Worm (Caenorhabditis elegans) whole organism, young adult: Measurements from ENCODE around the gene pvf-1.

Experiments
- B0261.1 ChIP-seq: sonication (generic microtip); optimal IDR thresholded peaks from 2 replicates; lab custom pipeline; 2016; ENCODE audit warnings: mild to moderate bottlenecking, missing genetic modification characterization, moderate library complexity, missing compliant biosample characterization
- B0336.3 ChIP-seq: fragments of 200-800 bp; sonication (Bioruptor generic); IDR thresholded peaks from 2 replicates; pipeline ENCODE4 v1.3.6; 2022; ENCODE audit warnings: missing genetic modification characterization, missing compliant biosample characterization
- C06A6.2 ChIP-seq: fragments of 200-800 bp; sonication (Bioruptor generic); conservative IDR thresholded peaks from 2 replicates; pipeline ENCODE4 v1.3.6; 2022; ENCODE audit warnings: missing genetic modification characterization, missing compliant biosample characterization
- F23B12.7 ChIP-seq: sonication (generic microtip); optimal IDR thresholded peaks from 2 replicates; lab custom pipeline; 2017; ENCODE audit warnings: missing genetic modification characterization, mild to moderate bottlenecking, missing compliant biosample characterization, antibody characterized with exemption, moderate library complexity; ENCODE audit not compliant: insufficient read depth
- F39B2.1 ChIP-seq: fragments of 200-800 bp; sonication (Bioruptor generic); IDR thresholded peaks from 2 replicates; pipeline ENCODE4 v1.3.6; 2022; ENCODE audit warnings: missing genetic modification reagents, missing genetic modification characterization, missing compliant biosample characterization
- Y53G8AR.9 ChIP-seq: fragments of 200-800 bp; sonication (Bioruptor generic); conservative IDR thresholded peaks from 2 replicates; pipeline ENCODE4 v1.3.6; 2022; ENCODE audit warnings: missing genetic modification reagents, missing genetic modification characterization, missing compliant biosample characterization
- Y79H2A.3 ChIP-seq: fragments of 200-800 bp; sonication (Bioruptor generic); conservative IDR thresholded peaks from 2 replicates; pipeline ENCODE4 v1.3.6; 2022; ENCODE audit warnings: missing genetic modification reagents, missing genetic modification characterization, missing compliant biosample characterization
- Y95B8A.8 ChIP-seq: fragments of 200-800 bp; sonication (Bioruptor generic); IDR thresholded peaks from 2 replicates; pipeline ENCODE4 v1.3.6; 2022; ENCODE audit warnings: missing genetic modification reagents, missing genetic modification characterization, missing compliant biosample characterization
- akir-1 ChIP-seq: fragments of 200-800 bp; sonication (Bioruptor generic); optimal IDR thresholded peaks from 2 replicates; lab custom pipeline; 2018; ENCODE audit warnings: mild to moderate bottlenecking, missing genetic modification characterization, moderate library complexity, missing compliant biosample characterization
- aptf-2 ChIP-seq: fragments of 200-800 bp; sonication (Bioruptor generic); conservative IDR thresholded peaks from 2 replicates; pipeline ENCODE4 v1.3.6; 2022; ENCODE audit warnings: missing genetic modification reagents, missing genetic modification characterization, missing compliant biosample characterization
- attf-3 ChIP-seq: fragments of 200-800 bp; sonication (Bioruptor generic); conservative IDR thresholded peaks from 2 replicates; pipeline ENCODE4 v1.3.6; 2022; ENCODE audit warnings: missing genetic modification reagents, missing genetic modification characterization, missing compliant biosample characterization
- attf-5 ChIP-seq: fragments of 200-800 bp; sonication (Bioruptor generic); optimal IDR thresholded peaks from 2 replicates; lab custom pipeline; 2018; ENCODE audit warnings: mild to moderate bottlenecking, missing genetic modification characterization, missing compliant biosample characterization
- cebp-1 ChIP-seq, 2 experiments: fragments of 200-800 bp in 1 of 2; sonication (Bioruptor generic) in 1 of 2; sonication (generic microtip) in 1 of 2; IDR thresholded peaks in 1 of 2; optimal IDR thresholded peaks in 1 of 2; 2 replicates each; pipeline versions ENCODE4 v1.3.6 to Lab custom; 2017 to 2022; ENCODE audit warnings: missing compliant biosample characterization in 2 of 2, missing genetic modification characterization in 2 of 2, mild to moderate bottlenecking in 1 of 2, missing genetic modification reagents in 1 of 2, moderate library complexity in 1 of 2
- ceh-100 ChIP-seq: fragments of 200-800 bp; sonication (Bioruptor generic); IDR thresholded peaks from 2 replicates; pipeline ENCODE4 v1.3.6; 2022; ENCODE audit warnings: missing genetic modification reagents, missing genetic modification characterization, missing compliant biosample characterization
- ceh-79 ChIP-seq: sonication (generic microtip); optimal IDR thresholded peaks from 2 replicates; lab custom pipeline; 2017; ENCODE audit warnings: mild to moderate bottlenecking, missing genetic modification characterization, missing compliant biosample characterization
- dox-1 ChIP-seq: fragments of 200-800 bp; sonication (Bioruptor generic); IDR thresholded peaks from 2 replicates; pipeline ENCODE4 v1.3.6; 2022; ENCODE audit warnings: missing genetic modification reagents, missing genetic modification characterization, missing compliant biosample characterization
- dpff-1 ChIP-seq: sonication (generic microtip); optimal IDR thresholded peaks from 2 replicates; lab custom pipeline; 2017; ENCODE audit warnings: mild to moderate bottlenecking, missing genetic modification characterization, missing compliant biosample characterization
- efl-1 ChIP-seq: fragments of 150-350 bp; optimal IDR thresholded peaks from 2 replicates; lab custom pipeline; 2014; ENCODE audit warnings: missing biosample characterization, missing genetic modification reagents, missing genetic modification characterization
- hlh-12 ChIP-seq: sonication (generic microtip); optimal IDR thresholded peaks from 2 replicates; lab custom pipeline; 2016; ENCODE audit warnings: missing genetic modification characterization, missing compliant biosample characterization
- hlh-26 ChIP-seq: fragments of 200-800 bp; sonication (Bioruptor generic); conservative IDR thresholded peaks from 2 replicates; pipeline ENCODE4 v1.3.6; 2022; ENCODE audit warnings: missing genetic modification reagents, missing genetic modification characterization, missing compliant biosample characterization
- lag-1 ChIP-seq: fragments of 200-800 bp; sonication (Bioruptor generic); IDR thresholded peaks from 2 replicates; pipeline ENCODE4 v1.3.6; 2022; ENCODE audit warnings: missing genetic modification reagents, missing genetic modification characterization, missing compliant biosample characterization
- lin-40 ChIP-seq: sonication (generic microtip); optimal IDR thresholded peaks from 2 replicates; lab custom pipeline; 2016; ENCODE audit warnings: missing genetic modification characterization, mild to moderate bottlenecking, missing compliant biosample characterization, missing genotype, missing genetic modification reagents
- lin-54 ChIP-seq: fragments of 200-800 bp; sonication (Bioruptor generic); optimal IDR thresholded peaks from 2 replicates; lab custom pipeline; 2018; ENCODE audit warnings: mild to moderate bottlenecking, missing genetic modification characterization, missing compliant biosample characterization
- lsl-1 ChIP-seq: fragments of 200-800 bp; sonication (Bioruptor generic); optimal IDR thresholded peaks from 2 replicates; lab custom pipeline; 2018; ENCODE audit warnings: mild to moderate bottlenecking, missing genetic modification characterization, moderate library complexity, missing compliant biosample characterization
- madf-6 ChIP-seq: fragments of 200-800 bp; sonication (Bioruptor generic); IDR thresholded peaks from 2 replicates; pipeline ENCODE4 v1.3.6; 2022; ENCODE audit warnings: missing genetic modification reagents, missing genetic modification characterization, missing compliant biosample characterization
- mcd-1 ChIP-seq: fragments of 200-800 bp; sonication (Bioruptor generic); IDR thresholded peaks from 2 replicates; pipeline ENCODE4 v1.3.6; 2022; ENCODE audit warnings: missing genetic modification reagents, missing genetic modification characterization, missing compliant biosample characterization
- mel-28 ChIP-seq: sonication (generic microtip); optimal IDR thresholded peaks from 2 replicates; lab custom pipeline; 2016; ENCODE audit warnings: borderline replicate concordance, mild to moderate bottlenecking, missing genetic modification characterization, missing compliant biosample characterization
- mxl-1 ChIP-seq: sonication (generic microtip); optimal IDR thresholded peaks from 2 replicates; lab custom pipeline; 2016; ENCODE audit warnings: missing genetic modification characterization, missing compliant biosample characterization
- nfya-1 ChIP-seq: sonication (generic microtip); optimal IDR thresholded peaks from 2 replicates; lab custom pipeline; 2017; ENCODE audit warnings: antibody characterized with exemption, missing compliant biosample characterization, missing genetic modification characterization, borderline replicate concordance; ENCODE audit not compliant: insufficient read depth
- nfyb-1 ChIP-seq: fragments of 200-800 bp; sonication (Bioruptor generic); IDR thresholded peaks from 2 replicates; pipeline ENCODE4 v1.3.6; 2022; ENCODE audit warnings: missing genetic modification reagents, missing genetic modification characterization, missing compliant biosample characterization
- pbrm-1 ChIP-seq: fragments of 200-800 bp; sonication (Bioruptor generic); IDR thresholded peaks from 2 replicates; pipeline ENCODE4 v1.3.6; 2022; ENCODE audit warnings: missing genetic modification reagents, missing genetic modification characterization, missing compliant biosample characterization
- rpc-1 ChIP-seq, 2 experiments: fragments of 150-350 bp in 1 of 2; sonication (generic microtip) in 1 of 2; optimal IDR thresholded peaks; 2 replicates each; lab custom pipeline; 2014 to 2018; ENCODE audit warnings: missing biosample characterization in 1 of 2, missing genetic modification characterization in 1 of 2, missing genetic modification reagents in 1 of 2, missing genotype in 1 of 2
- snpc-1.3 ChIP-seq: sonication (generic microtip); optimal IDR thresholded peaks from 2 replicates; lab custom pipeline; 2017; ENCODE audit warnings: missing genetic modification characterization, mild to moderate bottlenecking, missing compliant biosample characterization, antibody characterized with exemption, moderate library complexity, missing genotype, missing genetic modification reagents; ENCODE audit not compliant: insufficient read depth
- tbp1 ChIP-seq: fragments of 200-800 bp; sonication (Bioruptor generic); optimal IDR thresholded peaks from 2 replicates; lab custom pipeline; 2018; ENCODE audit warnings: mild to moderate bottlenecking, missing genetic modification characterization, missing compliant biosample characterization
- xnd-1 ChIP-seq: sonication (generic microtip); optimal IDR thresholded peaks from 2 replicates; lab custom pipeline; 2016; ENCODE audit warnings: missing genotype, missing genetic modification reagents, missing genetic modification characterization, missing compliant biosample characterization
- zfh-2 ChIP-seq: fragments of 200-800 bp; sonication (Bioruptor generic); conservative IDR thresholded peaks from 2 replicates; pipeline ENCODE4 v1.3.6; 2022; ENCODE audit warnings: missing genetic modification reagents, missing genetic modification characterization, missing compliant biosample characterization
- zim-3 ChIP-seq: sonication (generic microtip); optimal IDR thresholded peaks from 2 replicates; lab custom pipeline; 2017; ENCODE audit warnings: mild to moderate bottlenecking, missing genetic modification characterization, moderate library complexity, missing compliant biosample characterization
- ztf-18 ChIP-seq: sonication (generic microtip); optimal IDR thresholded peaks from 2 replicates; lab custom pipeline; 2016; ENCODE audit warnings: missing genotype, mild to moderate bottlenecking, missing genetic modification characterization, missing compliant biosample characterization
- ztf-28 ChIP-seq: fragments of 200-800 bp; sonication (Bioruptor generic); IDR thresholded peaks from 2 replicates; pipeline ENCODE4 v1.3.6; 2022; ENCODE audit warnings: missing genetic modification reagents, missing genetic modification characterization, missing compliant biosample characterization

pvf-1 gene

ce11 chrIII:1824264-1824922 lies at the start of gene pvf-1, which contains the start of gene Y39A3CL.7:
pvf-1 (minus strand) TSS chrIII:1824314.
Y39A3CL.7 (plus strand) TSS chrIII:1824919.
- TF ChIP-seq C06A6.2 (GFP tag; lab: Robert Waterston, UW): no peak; the same call in 1 of the 2 replicates
- TF ChIP-seq mxl-1 (tag; lab: Kevin White, UChicago): no peak
- TF ChIP-seq efl-1 (GFP tag; lab: Kevin White, UChicago): peak; percentile 25
- TF ChIP-seq zim-3 (tag; lab: Kevin White, UChicago): no peak
- no peak for TF ChIP-seq hlh-26 (GFP tag; lab: Robert Waterston, UW)
- no peak for TF ChIP-seq mel-28 (tag; lab: Kevin White, UChicago)
- peak; percentile 22 for TF ChIP-seq rpc-1 (optimal IDR thresholded peaks at IDR 0.05; lab: Kevin White, UChicago)
- TF ChIP-seq rpc-1 (tag; optimal IDR thresholded peaks at IDR 0.05; lab: Kevin White, UChicago): no peak
- peak; percentile 66 for TF ChIP-seq snpc-1.3 (tag; lab: Kevin White, UChicago)
- peak; percentile 37 for TF ChIP-seq lsl-1 (GFP tag; lab: Kevin White, UChicago)
- no peak for TF ChIP-seq Y79H2A.3 (GFP tag; lab: Robert Waterston, UW)
- peak; percentile 39; the same call in 1 of the 2 replicates for TF ChIP-seq attf-3 (GFP tag; lab: Robert Waterston, UW)
- TF ChIP-seq nfyb-1 (GFP tag; lab: Robert Waterston, UW): 0 out of 2 replicates have a peak, but pooled peaks have one; percentile 27
- 0 out of 2 replicates have a peak, but pooled peaks have one; percentile 50 for TF ChIP-seq pbrm-1 (GFP tag; lab: Robert Waterston, UW)
- TF ChIP-seq B0336.3 (GFP tag; lab: Robert Waterston, UW): peak; percentile 59; the same call in 1 of the 2 replicates
- TF ChIP-seq lin-54: peak; percentile 48
- TF ChIP-seq attf-5 (GFP tag; lab: Kevin White, UChicago): peak; percentile 42
- no peak for TF ChIP-seq Y53G8AR.9 (GFP tag; lab: Robert Waterston, UW)
- no peak for TF ChIP-seq hlh-12
- TF ChIP-seq mcd-1 (GFP tag; lab: Robert Waterston, UW): peak; percentile 55; the same call in 1 of the 2 replicates
- TF ChIP-seq tbp1: peak; percentile 26
- TF ChIP-seq zfh-2 (GFP tag; lab: Robert Waterston, UW): peak; percentile 33; the same call in 1 of the 2 replicates
- TF ChIP-seq ztf-28 (GFP tag; lab: Robert Waterston, UW): no peak
- TF ChIP-seq madf-6: peak; percentile 26; the same call in 1 of the 2 replicates
- TF ChIP-seq nfya-1: no peak
- no peak for TF ChIP-seq ceh-100 (GFP tag; lab: Robert Waterston, UW)
- no peak for TF ChIP-seq B0261.1 (tag; lab: Kevin White, UChicago)
- TF ChIP-seq F39B2.1 (GFP tag; lab: Robert Waterston, UW): no peak
- TF ChIP-seq F23B12.7 (tag; lab: Kevin White, UChicago): peak; percentile 17
- peak; percentile 2 for TF ChIP-seq lin-40
- TF ChIP-seq lag-1: no peak
- peak; percentile 10 for TF ChIP-seq ztf-18
- 0 out of 2 replicates have a peak, but pooled peaks have one; percentile 6 for TF ChIP-seq aptf-2
- no peak for TF ChIP-seq dpff-1 (tag; lab: Kevin White, UChicago)
- TF ChIP-seq akir-1 (GFP tag; lab: Kevin White, UChicago): no peak
- TF ChIP-seq xnd-1 (tag; lab: Kevin White, UChicago): no peak
- TF ChIP-seq ceh-79 (tag; lab: Kevin White, UChicago): no peak
- peak; percentile 68 for TF ChIP-seq dox-1 (GFP tag; lab: Robert Waterston, UW)
- no peak for TF ChIP-seq cebp-1 (GFP tag; IDR thresholded peaks at IDR 0.05; lab: Robert Waterston, UW)
- peak; percentile 63 for TF ChIP-seq cebp-1 (tag; optimal IDR thresholded peaks at IDR 0.05; lab: Kevin White, UChicago)
- no peak for TF ChIP-seq Y95B8A.8 (GFP tag; lab: Robert Waterston, UW)
- TF ChIP-seq, all 124 proteins: peak for 20
